Fruit fly (Drosophila melanogaster) whole organism, prepupa: Measurements from ENCODE around the gene CG3071.

Source experiments
- Blimp-1 ChIP-seq: fragments of 200-800 bp; sonication (Bioruptor generic); optimal IDR thresholded peaks from 3 replicates; lab custom pipeline; 2017; ENCODE audit warnings: missing biosample characterization, missing genetic modification characterization, mild to moderate bottlenecking, moderate library complexity, missing genetic modification reagents
- CG10631 ChIP-seq: fragments of 200-800 bp; sonication (Bioruptor generic); optimal IDR thresholded peaks from 2 replicates; lab custom pipeline; 2016; ENCODE audit warnings: missing biosample characterization, missing genetic modification characterization
- CG10669 ChIP-seq: fragments of 200-800 bp; sonication (Bioruptor generic); optimal IDR thresholded peaks from 3 replicates; lab custom pipeline; 2018; ENCODE audit warnings: missing biosample characterization, mild to moderate bottlenecking, missing genetic modification characterization, moderate library complexity
- CG11294 ChIP-seq: fragments of 200-800 bp; sonication (Bioruptor generic); IDR thresholded peaks from 2 replicates; pipeline ENCODE4 v1.3.6; 2022; ENCODE audit warnings: missing biosample characterization, missing genetic modification characterization
- CG11762 ChIP-seq: fragments of 200-800 bp; sonication (Bioruptor generic); optimal IDR thresholded peaks from 3 replicates; lab custom pipeline; 2016; ENCODE audit warnings: missing biosample characterization, missing genetic modification characterization; ENCODE audit not compliant: insufficient read depth
- CG11902 ChIP-seq: fragments of 200-800 bp; sonication (Bioruptor generic); optimal IDR thresholded peaks from 3 replicates; lab custom pipeline; 2016; ENCODE audit warnings: missing biosample characterization, missing genetic modification characterization
- CG15336 ChIP-seq: fragments of 200-800 bp; sonication (Bioruptor generic); IDR thresholded peaks from 2 replicates; pipeline ENCODE4 v1.3.6; 2022; ENCODE audit warnings: missing biosample characterization, missing genetic modification characterization
- CG1621 ChIP-seq: fragments of 200-800 bp; sonication (Bioruptor generic); optimal IDR thresholded peaks from 3 replicates; lab custom pipeline; 2018; ENCODE audit warnings: missing biosample characterization, mild to moderate bottlenecking, missing genetic modification characterization
- CG16779 ChIP-seq: fragments of 200-800 bp; sonication (Bioruptor generic); optimal IDR thresholded peaks from 3 replicates; lab custom pipeline; 2017; ENCODE audit warnings: missing biosample characterization, mild to moderate bottlenecking, missing genetic modification characterization
- CG3032 ChIP-seq: fragments of 200-800 bp; optimal IDR thresholded peaks from 2 replicates; lab custom pipeline; 2019; ENCODE audit warnings: missing biosample characterization, mild to moderate bottlenecking, missing genetic modification characterization, moderate library complexity
- CG31627 ChIP-seq: fragments of 200-800 bp; sonication (Bioruptor generic); optimal IDR thresholded peaks from 3 replicates; lab custom pipeline; 2016; ENCODE audit warnings: missing biosample characterization, missing genetic modification characterization
- CG3919 ChIP-seq: fragments of 200-800 bp; sonication (Bioruptor generic); optimal IDR thresholded peaks from 3 replicates; lab custom pipeline; 2016; ENCODE audit warnings: missing biosample characterization, missing genetic modification characterization
- CG4318 ChIP-seq: fragments of 200-800 bp; sonication (Bioruptor generic); optimal IDR thresholded peaks from 3 replicates; lab custom pipeline; 2017; ENCODE audit warnings: missing biosample characterization, mild to moderate bottlenecking, missing genetic modification characterization
- CG6163 ChIP-seq: fragments of 200-800 bp; sonication (Bioruptor generic); IDR thresholded peaks from 3 replicates; pipeline ENCODE4 v1.3.6; 2022; ENCODE audit warnings: missing biosample characterization, missing genetic modification characterization
- CG6276 ChIP-seq: fragments of 200-800 bp; sonication (Bioruptor generic); optimal IDR thresholded peaks from 2 replicates; lab custom pipeline; 2017; ENCODE audit warnings: missing biosample characterization, mild to moderate bottlenecking, missing genetic modification characterization
- CG6792 ChIP-seq: fragments of 200-800 bp; sonication (Bioruptor generic); optimal IDR thresholded peaks from 3 replicates; lab custom pipeline; 2016; ENCODE audit warnings: missing biosample characterization, missing genetic modification characterization
- CG7368 ChIP-seq: fragments of 200-800 bp; sonication (Bioruptor generic); optimal IDR thresholded peaks from 3 replicates; lab custom pipeline; 2016; ENCODE audit warnings: missing biosample characterization, missing genetic modification characterization
- CG8319 ChIP-seq: fragments of 200-800 bp; sonication (Bioruptor generic); optimal IDR thresholded peaks from 3 replicates; lab custom pipeline; 2016; ENCODE audit warnings: missing biosample characterization, missing genetic modification characterization
- CG8632 ChIP-seq: fragments of 200-800 bp; sonication (Bioruptor generic); optimal IDR thresholded peaks from 3 replicates; lab custom pipeline; 2016; ENCODE audit warnings: missing biosample characterization, missing genetic modification characterization
- CG9139 ChIP-seq: fragments of 200-800 bp; sonication (Bioruptor generic); optimal IDR thresholded peaks from 3 replicates; lab custom pipeline; 2017; ENCODE audit warnings: missing biosample characterization, mild to moderate bottlenecking, missing genetic modification characterization
- Eip75B ChIP-seq: fragments of 200-800 bp; sonication (Bioruptor generic); optimal IDR thresholded peaks from 3 replicates; lab custom pipeline; 2016; ENCODE audit warnings: missing biosample characterization, missing genetic modification characterization
- Eip78C ChIP-seq: fragments of 200-800 bp; sonication (Bioruptor generic); peaks from one replicate; lab custom pipeline; 2016; ENCODE audit warnings: missing biosample characterization, missing genetic modification characterization
- Ets21C ChIP-seq: fragments of 200-800 bp; sonication (Bioruptor generic); optimal IDR thresholded peaks from 3 replicates; lab custom pipeline; 2016; ENCODE audit warnings: missing biosample characterization, missing genetic modification characterization
- Hr39 ChIP-seq: fragments of 200-800 bp; sonication (Bioruptor generic); optimal IDR thresholded peaks from 2 replicates; lab custom pipeline; 2016; ENCODE audit warnings: missing biosample characterization, missing genetic modification characterization
- Hr4 ChIP-seq: fragments of 200-800 bp; sonication (Bioruptor generic); optimal IDR thresholded peaks from 3 replicates; lab custom pipeline; 2016; ENCODE audit warnings: missing biosample characterization, missing genetic modification characterization
- Lpt ChIP-seq: fragments of 200-800 bp; sonication (Bioruptor generic); optimal IDR thresholded peaks from 3 replicates; lab custom pipeline; 2016; ENCODE audit warnings: missing biosample characterization, missing genetic modification characterization
- OdsH ChIP-seq: fragments of 200-800 bp; sonication (Bioruptor generic); optimal IDR thresholded peaks from 3 replicates; lab custom pipeline; 2016; ENCODE audit warnings: missing biosample characterization, missing genetic modification characterization
- Smox ChIP-seq: fragments of 200-800 bp; sonication (Bioruptor generic); optimal IDR thresholded peaks from 3 replicates; lab custom pipeline; 2016; ENCODE audit warnings: missing biosample characterization, missing genetic modification characterization
- Sox15 ChIP-seq: fragments of 200-800 bp; sonication (Bioruptor generic); optimal IDR thresholded peaks from 3 replicates; lab custom pipeline; 2016; ENCODE audit warnings: missing biosample characterization, missing genetic modification characterization
- achi ChIP-seq: fragments of 200-800 bp; sonication (Bioruptor generic); optimal IDR thresholded peaks from 3 replicates; lab custom pipeline; 2016; ENCODE audit warnings: missing biosample characterization, missing genetic modification characterization
- acj6 ChIP-seq: fragments of 200-800 bp; sonication (Bioruptor generic); optimal IDR thresholded peaks from 3 replicates; lab custom pipeline; 2016; ENCODE audit warnings: missing biosample characterization, missing genetic modification characterization
- dac ChIP-seq: fragments of 200-800 bp; sonication (Bioruptor generic); optimal IDR thresholded peaks from 2 replicates; lab custom pipeline; 2017; ENCODE audit warnings: missing biosample characterization, mild to moderate bottlenecking, missing genetic modification characterization
- dsx ChIP-seq: fragments of 200-800 bp; optimal IDR thresholded peaks from 3 replicates; lab custom pipeline; 2019; ENCODE audit warnings: missing biosample characterization, mild to moderate bottlenecking, missing genetic modification characterization, moderate library complexity; ENCODE audit not compliant: poor library complexity, severe bottlenecking
- eg ChIP-seq: fragments of 200-800 bp; sonication (Bioruptor generic); IDR thresholded peaks from 3 replicates; pipeline ENCODE4 v1.3.6; 2022; ENCODE audit warnings: missing biosample characterization, missing genetic modification characterization
- esn ChIP-seq: fragments of 200-800 bp; sonication (Bioruptor generic); optimal IDR thresholded peaks from 2 replicates; lab custom pipeline; 2016; ENCODE audit warnings: missing biosample characterization, mild to moderate bottlenecking, missing genetic modification characterization, moderate library complexity
- fd59A ChIP-seq: fragments of 200-800 bp; sonication (Bioruptor generic); optimal IDR thresholded peaks from 2 replicates; lab custom pipeline; 2017; ENCODE audit warnings: missing biosample characterization, mild to moderate bottlenecking, missing genetic modification characterization, missing genetic modification reagents
- fd85E ChIP-seq: fragments of 200-800 bp; sonication (Bioruptor generic); optimal IDR thresholded peaks from 3 replicates; lab custom pipeline; 2016; ENCODE audit warnings: missing biosample characterization, missing genetic modification characterization
- fkh ChIP-seq: fragments of 200-800 bp; sonication (Bioruptor generic); optimal IDR thresholded peaks from 3 replicates; lab custom pipeline; 2017; ENCODE audit warnings: missing biosample characterization, mild to moderate bottlenecking, missing genetic modification characterization, moderate library complexity
- lz ChIP-seq: fragments of 200-800 bp; sonication (Bioruptor generic); optimal IDR thresholded peaks from 3 replicates; lab custom pipeline; 2016; ENCODE audit warnings: missing biosample characterization, missing genetic modification characterization
- pdm3 ChIP-seq: fragments of 200-800 bp; sonication (Bioruptor generic); optimal IDR thresholded peaks from 3 replicates; lab custom pipeline; 2016; ENCODE audit warnings: missing biosample characterization, missing genetic modification characterization
- salr ChIP-seq, 2 experiments: fragments of 200-800 bp; sonication (Bioruptor generic); optimal IDR thresholded peaks; 3 replicates each; lab custom pipeline; 2016 to 2018; ENCODE audit warnings: missing biosample characterization in 2 of 2, missing genetic modification characterization in 2 of 2, mild to moderate bottlenecking in 1 of 2
- spab ChIP-seq: fragments of 200-800 bp; sonication (Bioruptor generic); optimal IDR thresholded peaks from 2 replicates; lab custom pipeline; 2017; ENCODE audit warnings: missing biosample characterization, mild to moderate bottlenecking, missing genetic modification characterization, missing genetic modification reagents
- ss ChIP-seq, 2 experiments: fragments of 200-800 bp; sonication (Bioruptor generic); optimal IDR thresholded peaks; 2 replicates in 1 of 2; 3 replicates in 1 of 2; lab custom pipeline; 2017 to 2018; ENCODE audit warnings: mild to moderate bottlenecking in 2 of 2, missing biosample characterization in 2 of 2, missing genetic modification characterization in 2 of 2, moderate library complexity in 1 of 2
- svp ChIP-seq: fragments of 200-800 bp; sonication (Bioruptor generic); peaks from one replicate; lab custom pipeline; 2016; ENCODE audit warnings: missing biosample characterization, missing genetic modification characterization
- vri ChIP-seq: fragments of 200-800 bp; sonication (Bioruptor generic); optimal IDR thresholded peaks from 3 replicates; lab custom pipeline; 2016; ENCODE audit warnings: missing biosample characterization, mild to moderate bottlenecking, missing genetic modification characterization

The CG3071 gene

DNA sequence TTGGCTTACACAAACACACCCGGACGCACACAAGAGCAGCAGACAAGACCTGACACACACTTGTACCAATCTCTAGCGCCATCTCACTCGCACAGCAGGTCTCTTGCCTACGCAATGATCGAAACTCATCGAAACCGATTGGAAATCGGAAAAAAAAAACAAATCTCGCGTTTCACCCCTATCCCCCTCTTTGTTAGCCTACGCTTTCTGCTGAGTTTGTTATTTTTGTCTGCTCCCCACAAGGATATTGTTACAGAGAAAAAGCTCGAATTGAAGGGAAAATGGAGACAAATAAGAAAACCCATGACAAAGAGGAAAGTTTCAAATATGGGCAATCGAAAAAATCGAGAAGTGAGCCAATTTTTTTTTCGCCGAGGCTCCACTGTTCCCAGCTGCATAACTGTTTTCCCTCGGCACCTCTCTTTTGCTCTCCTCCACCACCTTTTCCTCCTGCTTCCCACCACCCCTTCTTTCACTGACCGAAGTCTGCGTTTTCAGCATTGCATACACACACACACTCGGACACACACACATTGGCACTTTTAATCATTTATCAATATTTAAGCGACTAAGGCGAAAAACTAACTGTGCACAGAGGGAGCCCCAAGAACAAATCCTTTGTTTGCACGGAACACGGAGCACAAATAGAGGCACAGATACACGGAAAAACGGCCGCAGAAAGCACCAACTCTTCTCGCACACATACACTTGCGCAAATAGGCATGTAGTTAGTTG is 7.4 kb downstream of the CG3071 start (continued):
- TF ChIP-seq Smox (GFP tag; lab: Kevin White, UChicago), result peak; percentile 58
- TF ChIP-seq Eip78C (GFP tag; lab: Kevin White, UChicago), result peak; percentile 60
- peak; percentile 80 for TF ChIP-seq CG15336 (GFP tag; lab: Robert Waterston, UW)
- TF ChIP-seq Sox15 (GFP tag; lab: Kevin White, UChicago), result peak; percentile 52
- TF ChIP-seq CG10669 (GFP tag; lab: Kevin White, UChicago), result peak; percentile 29
- no peak for TF ChIP-seq dsx (GFP tag; lab: Kevin White, UChicago)
- TF ChIP-seq Hr4 (GFP tag; lab: Kevin White, UChicago), result peak; percentile 59
- no peak for TF ChIP-seq fd85E (GFP tag; lab: Kevin White, UChicago)
- TF ChIP-seq CG11762 (GFP tag; lab: Kevin White, UChicago), result no peak
- TF ChIP-seq CG10631 (GFP tag; lab: Kevin White, UChicago), result peak; percentile 36
- peak; percentile 51 for TF ChIP-seq pdm3
- peak; percentile 68 for TF ChIP-seq svp (GFP tag; lab: Kevin White, UChicago)
- TF ChIP-seq Hr39 (GFP tag; lab: Kevin White, UChicago), result peak; percentile 55
- 0 out of 3 replicates have a peak, but pooled peaks have one; percentile 58 for TF ChIP-seq CG6163 (GFP tag; lab: Robert Waterston, UW)
- TF ChIP-seq eg (GFP tag; lab: Robert Waterston, UW), result peak; percentile 65; the same call in 2 of the 3 replicates
- TF ChIP-seq CG6792, result peak; percentile 44
- peak; percentile 67 for TF ChIP-seq fkh (GFP tag; lab: Kevin White, UChicago)
- no peak for TF ChIP-seq CG8632
- peak; percentile 54 for TF ChIP-seq CG31627 (GFP tag; lab: Kevin White, UChicago)
- TF ChIP-seq Eip75B, result peak; percentile 27

dm6 chrX:2270557-2270930 is 7.9 kb downstream of the CG3071 start, which contains the start of gene CG2924:
Gene CG2924, minus strand, starts transcription at chrX:2270761.
- TF ChIP-seq CG10631 (GFP tag; lab: Kevin White, UChicago) (no peak), Hr39 (GFP tag; lab: Kevin White, UChicago) (no peak), CG6163 (GFP tag; lab: Robert Waterston, UW) (peak; percentile 21; the same call in 1 of the 3 replicates), OdsH (GFP tag; lab: Kevin White, UChicago) (no peak), CG1621 (peak; percentile 96), CG9139 (GFP tag; lab: Kevin White, UChicago) (no peak), Smox (GFP tag; lab: Kevin White, UChicago) (no peak), acj6 (no peak), Blimp-1 (GFP tag; lab: Kevin White, UChicago) (no peak), CG7368 (GFP tag; lab: Kevin White, UChicago) (no peak), fd59A (GFP tag; lab: Kevin White, UChicago) (no peak), achi (GFP tag; lab: Kevin White, UChicago) (no peak), pdm3 (no peak), CG4318 (no peak), Eip78C (GFP tag; lab: Kevin White, UChicago) (peak; percentile 68), CG3919 (GFP tag; lab: Kevin White, UChicago) (peak; percentile 33), CG8319 (GFP tag; lab: Kevin White, UChicago) (no peak), Hr4 (GFP tag; lab: Kevin White, UChicago) (no peak), CG31627 (GFP tag; lab: Kevin White, UChicago) (peak; percentile 57), CG3032 (tag; lab: Kevin White, UChicago) (peak; percentile 11), CG11294 (0 out of 2 replicates have a peak, but pooled peaks have one; percentile 15), Lpt (no peak), CG11902 (GFP tag; lab: Kevin White, UChicago) (peak; percentile 12), dsx (GFP tag; lab: Kevin White, UChicago) (no peak), fd85E (GFP tag; lab: Kevin White, UChicago) (no peak), Ets21C (GFP tag; lab: Kevin White, UChicago) (peak; percentile 26), fkh (GFP tag; lab: Kevin White, UChicago) (no peak), salr (GFP tag; optimal IDR thresholded peaks at IDR 0.05; lab: Kevin White, UChicago) (no peak), ss (GFP tag; optimal IDR thresholded peaks at IDR 0.05; lab: Kevin White, UChicago) (no peak), esn (peak; percentile 34), vri (no peak), CG16779 (tag; lab: Kevin White, UChicago) (no peak), svp (GFP tag; lab: Kevin White, UChicago) (peak; percentile 50), lz (GFP tag; lab: Kevin White, UChicago) (peak; percentile 41), CG6276 (GFP tag; lab: Kevin White, UChicago) (no peak), CG15336 (GFP tag; lab: Robert Waterston, UW) (peak; percentile 16; the same call in 1 of the 2 replicates), spab (GFP tag; lab: Kevin White, UChicago) (no peak), CG8632 (no peak), dac (GFP tag; lab: Kevin White, UChicago) (no peak), CG6792 (no peak), Eip75B (no peak)
